Fruit fly (Drosophila melanogaster): Measurements from ENCODE around the gene Art6.

dm6 chr3R:13913586-13913985, 32.0 kb downstream of the Art6 start:
- TF ChIP-seq pan (optimal IDR thresholded peaks at IDR 0.05): no peak
- TF ChIP-seq Dll (optimal IDR thresholded peaks at IDR 0.05): no peak
